Worm (Caenorhabditis elegans): ENCODE measurements around the gene C15C8.6.

C15C8.6 gene

DNA sequence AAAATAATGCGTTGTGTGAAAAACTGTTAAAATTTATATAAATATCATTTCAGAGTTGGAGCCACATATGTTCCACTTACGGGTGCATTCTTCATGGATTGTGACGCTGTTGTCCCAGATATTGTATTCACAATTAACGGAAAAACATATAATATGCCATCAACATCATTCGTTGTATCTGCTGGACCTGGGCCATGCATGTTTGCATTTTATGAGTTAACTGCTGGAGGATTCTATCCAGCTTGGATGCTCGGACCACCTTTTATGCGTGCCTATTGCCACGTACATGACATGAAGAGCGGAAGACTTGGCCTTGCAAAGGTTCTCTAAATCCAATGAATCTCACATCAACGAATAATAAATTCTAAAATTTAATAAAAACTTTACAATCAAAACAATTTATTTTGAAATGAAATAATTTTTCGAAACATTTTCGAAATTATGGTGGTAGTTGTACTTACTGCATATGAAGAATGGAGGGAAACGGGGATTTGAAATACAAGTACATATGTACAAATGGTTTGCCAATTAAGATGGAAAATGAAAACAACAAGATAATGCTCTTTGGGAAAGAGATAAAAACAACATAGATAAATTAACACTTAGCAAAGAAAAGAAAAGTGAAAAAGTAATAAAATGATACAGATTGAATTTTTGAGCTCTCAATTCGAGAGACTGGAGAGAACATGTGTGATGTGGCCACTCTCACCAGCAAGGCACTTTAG, 7.4 kb downstream of the C15C8.6 start (continued):
- no peak for TF ChIP-seq nhr-42 (GFP tag; IDR thresholded peaks at IDR 0.05)
- TF ChIP-seq spr-3 (GFP tag; optimal IDR thresholded peaks at IDR 0.05): no peak
- no peak for TF ChIP-seq ZK337.2 (GFP tag; IDR thresholded peaks at IDR 0.05)
- no peak for TF ChIP-seq madf-9 (GFP tag; conservative IDR thresholded peaks at IDR 0.05)

DNA sequence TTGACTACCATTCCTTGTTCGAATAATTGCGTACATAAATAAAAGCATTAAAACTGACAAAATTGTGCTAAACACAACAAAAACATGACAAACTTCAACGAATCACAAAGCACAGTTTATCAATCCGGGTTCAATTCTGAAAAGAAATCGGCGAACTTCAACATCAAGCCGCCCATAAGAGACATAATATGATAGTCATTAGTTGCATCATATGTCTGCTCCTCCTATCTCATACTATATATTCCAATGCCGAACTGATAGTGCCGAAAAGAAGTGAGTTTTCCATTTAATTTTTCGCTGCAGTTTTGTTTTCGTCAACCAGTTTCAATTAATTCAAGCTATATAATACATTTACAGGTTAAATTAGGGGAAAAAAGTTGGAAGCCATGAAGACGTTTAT, 9.7 kb downstream of the C15C8.6 start, which contains the start of gene hrg-7:
Gene hrg-7, plus strand, starts transcription at position 358 of the 400 bp plus-strand sequence.
- TF ChIP-seq dmd-6 (GFP tag; IDR thresholded peaks at IDR 0.05): peak; percentile 39; the same call in 1 of the 2 replicates
- no peak for TF ChIP-seq F10B5.3 (tag; optimal IDR thresholded peaks at IDR 0.05)
- no peak for TF ChIP-seq Y105C5A.15 (GFP tag; IDR thresholded peaks at IDR 0.05)
- no peak for TF ChIP-seq fkh-10 (GFP tag; optimal IDR thresholded peaks at IDR 0.05)
- TF ChIP-seq ztf-7 (tag; optimal IDR thresholded peaks at IDR 0.05): peak; percentile 96
- no peak for TF ChIP-seq hmg-1.1 (GFP tag; IDR thresholded peaks at IDR 0.05)
- TF ChIP-seq F49E8.2 (tag; optimal IDR thresholded peaks at IDR 0.05; ENCODE audit: borderline replicate concordance): no peak
- TF ChIP-seq pqm-1 (tag; optimal IDR thresholded peaks at IDR 0.05): peak; percentile 81
- peak in 1 of 2 experiments; percentile 10 for TF ChIP-seq lsy-2 (tag; optimal IDR thresholded peaks at IDR 0.05)
- no peak for TF ChIP-seq F44E2.7 (GFP tag; IDR thresholded peaks at IDR 0.05)
- peak; percentile 64 for TF ChIP-seq dve-1 (tag; optimal IDR thresholded peaks at IDR 0.05; ENCODE audit: insufficient read depth)
- TF ChIP-seq gei-8 (GFP tag; optimal IDR thresholded peaks at IDR 0.05): no peak
- TF ChIP-seq nhr-28 (tag; optimal IDR thresholded peaks at IDR 0.05): peak; percentile 69
- peak; percentile 51 for TF ChIP-seq hlh-11 (tag; optimal IDR thresholded peaks at IDR 0.05)
- TF ChIP-seq hlh-30 (tag; optimal IDR thresholded peaks at IDR 0.05; ENCODE audit: insufficient read depth): no peak
- TF ChIP-seq nhr-6 (tag; optimal IDR thresholded peaks at IDR 0.05): peak; percentile 40
- no peak for TF ChIP-seq F26F4.8 (GFP tag; conservative IDR thresholded peaks at IDR 0.05)
- TF ChIP-seq lin-38 (GFP tag; IDR thresholded peaks at IDR 0.05): no peak
- no peak for TF ChIP-seq fos-1 (tag; optimal IDR thresholded peaks at IDR 0.05)
- peak; percentile 10 for TF ChIP-seq mep-1 (tag; optimal IDR thresholded peaks at IDR 0.05)
- TF ChIP-seq nhr-25 (tag; optimal IDR thresholded peaks at IDR 0.05; ENCODE audit: borderline replicate concordance, insufficient read depth): no peak
- TF ChIP-seq ceh-28 (tag; optimal IDR thresholded peaks at IDR 0.05): no peak
- TF ChIP-seq daf-8 (GFP tag; IDR thresholded peaks at IDR 0.05): no peak
- no peak for TF ChIP-seq daf-16 (GFP tag; optimal IDR thresholded peaks at IDR 0.05)
- TF ChIP-seq daf-16 (tag; optimal IDR thresholded peaks at IDR 0.05): peak; percentile 63
- TF ChIP-seq nhr-102 (tag; optimal IDR thresholded peaks at IDR 0.05): no peak

DNA sequence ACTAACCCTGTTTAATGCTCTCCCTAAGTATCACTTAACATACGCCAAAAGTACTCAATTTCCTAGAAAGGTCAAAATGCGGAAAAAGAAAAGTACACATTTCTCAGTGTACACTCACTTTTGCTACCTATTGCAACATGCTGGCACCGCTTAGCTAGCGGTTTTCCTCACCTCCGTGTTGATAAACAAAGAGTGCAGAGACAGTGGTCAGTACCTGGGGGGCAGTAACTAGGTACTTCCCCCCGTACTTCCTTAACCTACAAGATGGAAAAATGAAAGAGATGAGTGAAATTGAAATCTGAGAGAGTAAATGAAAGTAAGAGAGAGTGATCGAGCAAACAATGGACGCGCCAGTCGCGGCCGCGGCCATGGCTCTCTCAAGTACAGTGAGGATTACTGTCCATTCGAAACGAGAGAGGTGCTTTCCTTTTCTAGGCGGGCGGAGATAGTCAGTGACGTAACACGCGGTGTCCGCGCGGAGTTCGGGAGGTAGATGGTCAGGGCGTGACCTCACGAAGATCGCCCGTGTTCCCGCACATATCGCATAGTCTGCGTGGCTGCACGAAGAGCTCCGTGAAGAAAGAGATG, 15.1 kb downstream of the C15C8.6 start, which contains the start of gene cky-1:
Gene cky-1, plus strand, starts transcription at position 538 of the 588 bp plus-strand sequence.
- TF ChIP-seq hlh-11 (tag; optimal IDR thresholded peaks at IDR 0.05) (peak; percentile 8), ZK546.5 (tag; optimal IDR thresholded peaks at IDR 0.05) (no peak), set-16 (GFP tag; IDR thresholded peaks at IDR 0.05) (peak; percentile 58; the same call in 1 of the 2 replicates), daf-19 (GFP tag; conservative IDR thresholded peaks at IDR 0.05) (0 out of 2 replicates have a peak, but pooled peaks have one; percentile 59)
